Worm (Caenorhabditis elegans): ENCODE results near the gene zipt-16.
"Not testable (repeated sequence)": the region's sequence is repeated elsewhere in the genome, so short reads cannot be mapped to it uniquely, and the experiment has no call there.

- TF ChIP-seq Y55F3AM.14 (GFP tag; optimal IDR thresholded peaks at IDR 0.05); lin-11 (tag; optimal IDR thresholded peaks at IDR 0.05); unc-55 (GFP tag; optimal IDR thresholded peaks at IDR 0.05); dmd-4 (tag; optimal IDR thresholded peaks at IDR 0.05); elt-3 (tag; optimal IDR thresholded peaks at IDR 0.05); nhr-237 (tag; optimal IDR thresholded peaks at IDR 0.05); mdl-1 (tag; optimal IDR thresholded peaks at IDR 0.05); ama-1 (optimal IDR thresholded peaks at IDR 0.05); lsy-2 (tag; optimal IDR thresholded peaks at IDR 0.05); nhr-25 (tag; optimal IDR thresholded peaks at IDR 0.05); C34F6.9 (tag; optimal IDR thresholded peaks at IDR 0.05); unc-39 (tag; optimal IDR thresholded peaks at IDR 0.05); unc-62 (GFP tag; optimal IDR thresholded peaks at IDR 0.05); nhr-10 (tag; optimal IDR thresholded peaks at IDR 0.05): not testable (repeated sequence)
These were observed 17.9 kb downstream of the zipt-16 start, which contains the start of gene T11F9.14 for ce11 chrV:11480734-11481133.
